Fruit fly (Drosophila melanogaster) whole organism, embryonic: Measurements from ENCODE around the gene mRRF2.

Experiments
- Atf3 ChIP-seq: fragments of 200-800 bp; sonication (Bioruptor generic); optimal IDR thresholded peaks from 3 replicates; lab custom pipeline; 2016; ENCODE audit warnings: missing biosample characterization, missing genetic modification characterization
- Bgb ChIP-seq: fragments of 200-800 bp; sonication (Bioruptor generic); IDR thresholded peaks from 2 replicates; pipeline ENCODE4 v1.3.6; 2022; ENCODE audit warnings: missing biosample characterization, missing genetic modification characterization; ENCODE audit not compliant: partially characterized antibody
- CG10267 ChIP-seq: fragments of 200-800 bp; sonication (Bioruptor generic); optimal IDR thresholded peaks from 2 replicates; lab custom pipeline; 2018; ENCODE audit warnings: missing biosample characterization, mild to moderate bottlenecking, missing genetic modification characterization, moderate library complexity
- CG10462 ChIP-seq: fragments of 200-800 bp; sonication (Bioruptor generic); optimal IDR thresholded peaks from 2 replicates; lab custom pipeline; 2016; ENCODE audit warnings: missing biosample characterization, missing genetic modification characterization
- CG11560 ChIP-seq: fragments of 200-800 bp; sonication (Bioruptor generic); IDR thresholded peaks from 3 replicates; pipeline ENCODE4 v1.3.6; 2022; ENCODE audit warnings: missing biosample characterization, missing genetic modification characterization
- CG12104 ChIP-seq: fragments of 200-800 bp; sonication (Bioruptor generic); optimal IDR thresholded peaks from 3 replicates; lab custom pipeline; 2016; ENCODE audit warnings: missing biosample characterization, missing genetic modification characterization
- CG12236 ChIP-seq: fragments of 200-800 bp; sonication (Bioruptor generic); optimal IDR thresholded peaks from 2 replicates; lab custom pipeline; 2016; ENCODE audit warnings: missing biosample characterization, missing genetic modification characterization
- CG12942 ChIP-seq: fragments of 200-800 bp; sonication (Bioruptor generic); optimal IDR thresholded peaks from 3 replicates; lab custom pipeline; 2016; ENCODE audit warnings: missing biosample characterization, missing genetic modification characterization
- CG14014 ChIP-seq: fragments of 200-800 bp; sonication (Bioruptor generic); IDR thresholded peaks from 2 replicates; pipeline ENCODE4 v1.3.6; 2022; ENCODE audit warnings: missing biosample characterization, missing genetic modification characterization
- CG17328 ChIP-seq: fragments of 200-800 bp; sonication (Bioruptor generic); IDR thresholded peaks from 2 replicates; pipeline ENCODE4 v1.3.6; 2022; ENCODE audit warnings: missing biosample characterization, missing genetic modification characterization
- CG32772 ChIP-seq: fragments of 200-800 bp; sonication (Bioruptor generic); IDR thresholded peaks from 2 replicates; pipeline ENCODE4 v1.3.6; 2022; ENCODE audit warnings: missing biosample characterization, missing genetic modification characterization
- CG3995 ChIP-seq: fragments of 200-800 bp; sonication (Bioruptor generic); optimal IDR thresholded peaks from 3 replicates; lab custom pipeline; 2016; ENCODE audit warnings: missing biosample characterization, missing genetic modification characterization
- CG6683 ChIP-seq: fragments of 200-800 bp; sonication (Bioruptor generic); optimal IDR thresholded peaks from 2 replicates; lab custom pipeline; 2017; ENCODE audit warnings: missing biosample characterization, mild to moderate bottlenecking, missing genetic modification characterization, missing genetic modification reagents
- CG8281 ChIP-seq: fragments of 200-800 bp; sonication (Bioruptor generic); optimal IDR thresholded peaks from 2 replicates; lab custom pipeline; 2018; ENCODE audit warnings: missing biosample characterization, mild to moderate bottlenecking, missing genetic modification characterization, moderate library complexity
- CG9797 ChIP-seq: fragments of 200-800 bp; sonication (Bioruptor generic); optimal IDR thresholded peaks from 3 replicates; lab custom pipeline; 2018; ENCODE audit warnings: missing biosample characterization, mild to moderate bottlenecking, missing genetic modification characterization
- Deaf1 ChIP-seq: fragments of 200-800 bp; optimal IDR thresholded peaks from 3 replicates; lab custom pipeline; 2019; ENCODE audit warnings: missing biosample characterization, mild to moderate bottlenecking, missing genetic modification characterization, moderate library complexity
- Fer3 ChIP-seq: fragments of 200-800 bp; sonication (Bioruptor generic); optimal IDR thresholded peaks from 2 replicates; lab custom pipeline; 2018; ENCODE audit warnings: missing biosample characterization, mild to moderate bottlenecking, missing genetic modification characterization, moderate library complexity
- H15 ChIP-seq: fragments of 200-800 bp; sonication (Bioruptor generic); IDR thresholded peaks from 3 replicates; pipeline ENCODE4 v1.3.6; 2022; ENCODE audit warnings: missing biosample characterization, missing genetic modification characterization
- HLHmδ ChIP-seq: fragments of 200-800 bp; sonication (Bioruptor generic); optimal IDR thresholded peaks from 2 replicates; lab custom pipeline; 2018; ENCODE audit warnings: missing biosample characterization, mild to moderate bottlenecking, missing genetic modification characterization, moderate library complexity
- Hr78 ChIP-seq, 2 experiments: fragments of 200-800 bp in 1 of 2; fragments of >200 bp in 1 of 2; sonication (Bioruptor generic) in 1 of 2; optimal IDR thresholded peaks; 2 replicates each; lab custom pipeline; 2017 to 2019; ENCODE audit warnings: missing biosample characterization in 2 of 2, missing genetic modification characterization in 2 of 2, mild to moderate bottlenecking in 1 of 2, moderate library complexity in 1 of 2
- Jarid2 ChIP-seq: fragments of 200-800 bp; sonication (Bioruptor generic); optimal IDR thresholded peaks from 3 replicates; lab custom pipeline; 2017; ENCODE audit warnings: mild to moderate bottlenecking, missing biosample characterization, missing genetic modification reagents, missing genetic modification characterization
- Lim3 ChIP-seq: fragments of 200-800 bp; sonication (Bioruptor generic); IDR thresholded peaks from 2 replicates; pipeline ENCODE4 v1.3.6; 2022; ENCODE audit warnings: missing biosample characterization, missing genetic modification characterization
- Max ChIP-seq: fragments of 200-800 bp; sonication (Bioruptor generic); optimal IDR thresholded peaks from 2 replicates; lab custom pipeline; 2016; ENCODE audit warnings: missing biosample characterization, mild to moderate bottlenecking, missing genetic modification characterization
- Nf-YB ChIP-seq: fragments of 200-800 bp; sonication (Bioruptor generic); optimal IDR thresholded peaks from 3 replicates; lab custom pipeline; 2019; ENCODE audit warnings: missing biosample characterization, mild to moderate bottlenecking, missing genetic modification characterization, moderate library complexity
- Optix ChIP-seq: fragments of 200-800 bp; sonication (Bioruptor generic); IDR thresholded peaks from 3 replicates; pipeline ENCODE4 v1.3.6; 2022; ENCODE audit warnings: missing biosample characterization, missing genetic modification characterization
- Poxn ChIP-seq: fragments of 200-800 bp; sonication (Bioruptor generic); IDR thresholded peaks from 2 replicates; pipeline ENCODE4 v1.3.6; 2022; ENCODE audit warnings: missing biosample characterization, missing genetic modification characterization
- Sin3A ChIP-seq: fragments of >200 bp; optimal IDR thresholded peaks from 2 replicates; lab custom pipeline; 2018
- YL-1 ChIP-seq: fragments of 200-800 bp; sonication (Bioruptor generic); optimal IDR thresholded peaks from 3 replicates; lab custom pipeline; 2017; ENCODE audit warnings: missing biosample characterization, mild to moderate bottlenecking, missing genetic modification characterization
- abd-A ChIP-seq: fragments of 200-800 bp; sonication (Bioruptor generic); optimal IDR thresholded peaks from 3 replicates; lab custom pipeline; 2019; ENCODE audit warnings: missing biosample characterization, mild to moderate bottlenecking, missing genetic modification characterization, moderate library complexity
- ato ChIP-seq: fragments of 200-800 bp; sonication (Bioruptor generic); IDR thresholded peaks from 2 replicates; pipeline ENCODE4 v1.3.6; 2022; ENCODE audit warnings: missing biosample characterization, missing genetic modification characterization; ENCODE audit not compliant: partially characterized antibody
- chn ChIP-seq: fragments of 200-800 bp; sonication (Bioruptor generic); optimal IDR thresholded peaks from 2 replicates; lab custom pipeline; 2016; ENCODE audit warnings: missing biosample characterization, missing genetic modification characterization
- corto ChIP-seq: fragments of 200-800 bp; sonication (Bioruptor generic); optimal IDR thresholded peaks from 2 replicates; lab custom pipeline; 2016; ENCODE audit warnings: missing biosample characterization, mild to moderate bottlenecking, missing genetic modification characterization, moderate library complexity
- dati ChIP-seq: fragments of 200-800 bp; sonication (Bioruptor generic); IDR thresholded peaks from 2 replicates; pipeline ENCODE4 v1.3.6; 2022; ENCODE audit warnings: missing biosample characterization, missing genetic modification characterization
- dmrt99B ChIP-seq: fragments of 200-800 bp; sonication (Bioruptor generic); optimal IDR thresholded peaks from 2 replicates; lab custom pipeline; 2018; ENCODE audit warnings: missing biosample characterization, mild to moderate bottlenecking, missing genetic modification characterization, moderate library complexity
- dysf ChIP-seq: fragments of 200-800 bp; sonication (Bioruptor generic); IDR thresholded peaks from 3 replicates; pipeline ENCODE4 v1.3.6; 2022; ENCODE audit warnings: missing biosample characterization, missing genetic modification characterization
- eve ChIP-seq, 2 experiments: fragments of >200 bp; optimal IDR thresholded peaks; 2 replicates each; lab custom pipeline; 2017; ENCODE audit warnings: missing biosample characterization in 2 of 2, missing genetic modification characterization in 2 of 2
- hb ChIP-seq: fragments of 200-800 bp; sonication (Bioruptor generic); IDR thresholded peaks from 3 replicates; pipeline ENCODE4 v1.3.6; 2022; ENCODE audit warnings: missing biosample characterization, missing genetic modification characterization; ENCODE audit not compliant: partially characterized antibody
- jigr1 ChIP-seq: fragments of 200-800 bp; sonication (Bioruptor generic); IDR thresholded peaks from 3 replicates; pipeline ENCODE4 v1.3.6; 2022; ENCODE audit warnings: missing biosample characterization, missing genetic modification characterization
- jumu ChIP-seq: fragments of 200-800 bp; sonication (Bioruptor generic); optimal IDR thresholded peaks from 3 replicates; lab custom pipeline; 2016; ENCODE audit warnings: missing biosample characterization, missing genetic modification characterization
- scrt ChIP-seq: fragments of 200-800 bp; sonication (Bioruptor generic); optimal IDR thresholded peaks from 2 replicates; lab custom pipeline; 2018; ENCODE audit warnings: missing biosample characterization, mild to moderate bottlenecking, missing genetic modification characterization, moderate library complexity
- seq ChIP-seq: fragments of 200-800 bp; sonication (Bioruptor generic); IDR thresholded peaks from 2 replicates; pipeline ENCODE4 v1.3.6; 2022; ENCODE audit warnings: missing biosample characterization, missing genetic modification characterization
- sna ChIP-seq: fragments of 200-800 bp; sonication (Bioruptor generic); IDR thresholded peaks from 2 replicates; pipeline ENCODE4 v1.3.6; 2022; ENCODE audit warnings: missing biosample characterization, missing genetic modification characterization; ENCODE audit not compliant: partially characterized antibody
- tna ChIP-seq: fragments of 200-800 bp; sonication (Bioruptor generic); IDR thresholded peaks from 2 replicates; pipeline ENCODE4 v1.3.6; 2022; ENCODE audit warnings: missing biosample characterization, missing genetic modification characterization; ENCODE audit not compliant: partially characterized antibody
- ttk ChIP-seq: fragments of 200-800 bp; sonication (Bioruptor generic); IDR thresholded peaks from 2 replicates; pipeline ENCODE4 v2.1.2; 2022; ENCODE audit warnings: missing biosample characterization, missing genetic modification characterization
- vnd ChIP-seq: fragments of 200-800 bp; sonication (Bioruptor generic); IDR thresholded peaks from 3 replicates; pipeline ENCODE4 v1.3.6; 2022; ENCODE audit warnings: missing biosample characterization, missing genetic modification characterization; ENCODE audit not compliant: partially characterized antibody
- wdn ChIP-seq: fragments of 200-800 bp; sonication (Bioruptor generic); IDR thresholded peaks from 2 replicates; pipeline ENCODE4 v1.3.6; 2022; ENCODE audit warnings: missing biosample characterization, missing genetic modification characterization
- wek ChIP-seq: fragments of 200-800 bp; sonication (Bioruptor generic); optimal IDR thresholded peaks from 3 replicates; lab custom pipeline; 2018; ENCODE audit warnings: missing biosample characterization, mild to moderate bottlenecking, missing genetic modification characterization, moderate library complexity
- z ChIP-seq: fragments of 200-800 bp; sonication (Bioruptor generic); IDR thresholded peaks from 3 replicates; pipeline ENCODE4 v1.3.6; 2022; ENCODE audit warnings: missing biosample characterization, missing genetic modification characterization

mRRF2 gene

DNA sequence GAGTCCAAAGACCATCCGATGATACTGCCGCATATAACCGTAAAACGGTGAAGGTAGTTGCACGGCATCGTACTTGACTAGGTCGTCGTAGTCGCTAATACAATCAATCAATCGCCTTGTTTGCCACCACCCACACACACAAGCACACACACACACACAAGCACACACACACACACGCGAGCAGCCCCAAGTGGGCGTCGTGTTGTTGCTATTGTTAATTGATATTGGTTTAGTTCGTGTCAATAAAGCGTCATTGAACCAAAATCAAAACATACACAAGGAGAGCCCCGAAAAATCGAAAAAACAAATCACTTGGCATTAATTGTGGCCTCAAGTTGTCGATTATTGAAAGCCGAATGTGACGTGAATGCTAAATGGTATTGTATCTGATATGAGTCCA is 17.0 kb upstream of the mRRF2 start (continued):
- peak; percentile 34 for TF ChIP-seq dmrt99B (tag; lab: Kevin White, UChicago)

- TF ChIP-seq corto (GFP tag; lab: Kevin White, UChicago) (no peak), scrt (GFP tag; lab: Kevin White, UChicago) (no peak), Lim3 (GFP tag; lab: Robert Waterston, UW) (no peak), Fer3 (tag; lab: Kevin White, UChicago) (no peak), CG3995 (no peak), hb (GFP tag; lab: Robert Waterston, UW) (no peak), Max (GFP tag; lab: Kevin White, UChicago) (no peak), CG10462 (peak; percentile 45), CG10267 (no peak), eve (GFP tag; optimal IDR thresholded peaks at IDR 0.05; lab: Kevin White, UChicago) (no peak), CG11560 (tag; lab: Robert Waterston, UW) (0 out of 3 replicates have a peak, but pooled peaks have one; percentile 58), Atf3 (GFP tag; lab: Kevin White, UChicago) (peak; percentile 29), dysf (GFP tag; lab: Robert Waterston, UW) (peak; percentile 81), H15 (GFP tag; lab: Robert Waterston, UW) (peak; percentile 78; the same call in 2 of the 3 replicates), dati (GFP tag; lab: Robert Waterston, UW) (peak; percentile 54; the same call in 1 of the 2 replicates), CG12942 (GFP tag; lab: Kevin White, UChicago) (no peak), Deaf1 (no peak), CG8281 (tag; lab: Kevin White, UChicago) (peak; percentile 10), HLHmδ (GFP tag; lab: Kevin White, UChicago) (no peak), seq (GFP tag; lab: Robert Waterston, UW) (peak; percentile 57), CG12104 (GFP tag; lab: Kevin White, UChicago) (no peak), Sin3A (lab: Kevin White, UChicago) (no peak), Hr78 (GFP tag; optimal IDR thresholded peaks at IDR 0.05; lab: Kevin White, UChicago) (peak in 1 of 2 experiments; percentile 87), sna (no peak), jigr1 (peak; percentile 60; the same call in 2 of the 3 replicates), YL-1 (GFP tag; lab: Kevin White, UChicago) (no peak), ttk (GFP tag; lab: Robert Waterston, UW) (peak; percentile 87), chn (GFP tag; lab: Kevin White, UChicago) (peak; percentile 41), tna (GFP tag; lab: Robert Waterston, UW) (no peak), z (GFP tag; lab: Robert Waterston, UW) (no peak), jumu (GFP tag; lab: Kevin White, UChicago) (peak; percentile 66), abd-A (tag; lab: Kevin White, UChicago) (no peak), Poxn (GFP tag; lab: Robert Waterston, UW) (no peak), CG17328 (GFP tag; lab: Robert Waterston, UW) (peak; percentile 81), vnd (GFP tag; lab: Robert Waterston, UW) (no peak), wdn (GFP tag; lab: Robert Waterston, UW) (no peak), Nf-YB (no peak), Bgb (GFP tag; lab: Robert Waterston, UW) (no peak), wek (peak; percentile 33), CG14014 (GFP tag; lab: Robert Waterston, UW) (peak; percentile 76), CG32772 (peak; percentile 84), Optix (peak; percentile 63; the same call in 2 of the 3 replicates), CG12236 (GFP tag; lab: Kevin White, UChicago) (peak; percentile 23), CG9797 (GFP tag; lab: Kevin White, UChicago) (no peak), Jarid2 (no peak), CG6683 (GFP tag; lab: Kevin White, UChicago) (peak; percentile 27), ato (no peak)
Observed at dm6 chr3R:22597344-22597954, 16.0 kb upstream of the mRRF2 start.
